Worm (Caenorhabditis elegans): ENCODE measurements around the gene F01D5.2.
"Not testable (repeated sequence)": the region's sequence is repeated elsewhere in the genome, so short reads cannot be mapped to it uniquely, and the experiment has no call there.

F01D5.2 gene

DNA sequence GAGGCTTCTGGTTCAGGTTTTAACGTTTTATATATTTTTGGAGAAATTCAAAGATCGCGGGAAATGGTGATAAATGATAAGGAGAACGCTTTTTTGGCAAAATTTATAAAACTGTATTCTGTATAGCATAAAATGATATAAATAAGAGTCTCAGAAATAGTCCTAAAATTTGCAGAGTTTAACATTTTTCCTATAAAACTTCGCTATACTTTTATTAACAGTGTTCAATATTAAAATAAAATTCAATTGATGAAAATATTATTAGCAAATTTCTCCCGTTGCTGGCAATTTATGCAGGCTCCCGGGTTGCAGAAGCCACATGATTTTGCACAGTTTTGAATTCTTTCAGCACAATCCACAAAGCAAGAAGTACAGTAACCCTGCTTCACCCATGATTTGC lies at the start of gene F01D5.2:
Gene F01D5.2 (minus strand): TSS at position 101 of the 400 bp plus-strand sequence.
- no peak for TF ChIP-seq unc-62 (GFP tag; optimal IDR thresholded peaks at IDR 0.05)

DNA sequence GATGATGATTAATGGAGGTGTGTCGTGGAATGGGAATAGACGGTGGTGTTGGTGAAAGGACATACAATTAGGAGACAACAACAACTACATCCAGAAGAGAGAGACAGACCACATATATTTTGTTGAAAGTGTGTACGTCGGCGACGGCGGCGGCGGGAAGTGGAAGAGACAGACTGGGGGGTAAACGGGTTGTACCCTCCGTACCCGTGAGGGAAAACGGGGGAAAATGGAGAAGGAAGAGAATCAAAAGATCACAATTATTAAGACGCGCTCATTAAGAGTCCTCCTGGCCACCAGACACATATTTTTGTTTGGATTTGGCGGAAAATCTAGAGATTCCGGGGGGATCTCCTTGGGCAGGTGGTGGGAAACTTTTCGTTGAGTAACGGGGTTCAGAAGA lies 47.6 kb upstream of the F01D5.2 start:
- TF ChIP-seq unc-62 (GFP tag; optimal IDR thresholded peaks at IDR 0.05): no peak

DNA sequence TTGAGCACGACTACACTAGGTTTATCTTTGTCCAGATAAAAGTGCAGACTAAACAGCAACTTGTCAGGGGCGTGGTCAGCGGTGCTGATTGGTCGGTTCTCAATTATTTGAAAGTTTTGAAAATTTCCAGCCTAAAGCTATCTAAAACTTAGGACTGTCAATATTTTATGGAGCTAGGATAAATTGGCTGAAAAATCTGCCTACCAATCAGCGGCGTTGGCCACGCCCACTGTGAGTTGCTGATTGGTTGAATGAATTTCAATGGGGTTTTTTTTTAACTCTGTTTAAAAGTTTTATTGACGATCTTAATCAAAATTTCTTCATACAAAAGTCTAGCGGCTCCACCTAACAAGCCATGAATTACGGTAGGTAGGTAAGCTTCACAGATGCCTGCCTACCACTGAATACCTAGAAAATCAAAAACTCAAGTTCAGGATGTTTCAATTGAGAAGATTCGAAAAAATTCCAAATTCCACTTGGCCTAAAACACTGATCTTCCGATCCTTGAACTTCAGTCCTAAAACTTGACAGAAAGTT lies 47.1 kb upstream of the F01D5.2 start:
- TF ChIP-seq unc-62 (GFP tag; optimal IDR thresholded peaks at IDR 0.05): no peak

DNA sequence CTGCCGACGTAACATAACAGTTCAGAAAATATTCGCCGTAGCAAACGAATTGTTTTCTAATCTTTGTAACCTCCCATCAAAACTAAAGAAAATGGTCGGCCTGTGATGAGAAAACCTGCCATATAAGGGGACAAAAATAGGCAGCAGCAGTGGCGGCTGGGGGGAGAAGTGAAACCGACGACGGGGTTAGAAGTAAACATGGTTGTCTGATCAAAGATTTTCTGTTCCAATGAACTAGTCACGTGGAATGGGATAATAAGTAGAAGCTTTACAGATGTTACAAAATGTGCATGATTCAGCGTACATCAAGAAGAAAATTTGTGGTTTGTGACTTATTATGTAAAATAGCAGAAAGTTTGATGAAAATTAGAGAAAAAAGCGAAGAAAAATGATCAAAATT lies 46.4 kb upstream of the F01D5.2 start:
- no peak for TF ChIP-seq unc-62 (GFP tag; optimal IDR thresholded peaks at IDR 0.05)

DNA sequence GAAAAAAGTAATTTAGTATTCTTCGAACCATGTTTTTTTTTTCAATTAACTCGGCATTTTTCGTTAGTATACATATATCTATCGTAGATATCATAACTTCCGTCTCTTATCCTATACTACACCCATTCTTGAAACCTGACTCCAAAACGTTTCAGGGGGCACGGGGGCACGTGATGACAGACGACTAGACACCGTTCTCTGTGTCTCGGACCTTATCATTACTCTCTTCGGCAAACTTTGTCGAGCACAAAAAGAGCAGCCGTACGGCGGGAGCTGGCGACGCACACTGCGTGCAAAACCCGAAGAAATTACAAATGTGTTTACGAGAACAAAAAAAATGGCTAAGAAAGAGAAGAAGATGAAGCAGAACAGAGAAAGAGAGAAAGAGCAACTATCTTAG lies 45.3 kb upstream of the F01D5.2 start:
- TF ChIP-seq unc-62 (GFP tag; optimal IDR thresholded peaks at IDR 0.05): no peak

- TF ChIP-seq unc-62 (GFP tag; optimal IDR thresholded peaks at IDR 0.05): no peak
These were observed 44.2 kb upstream of the F01D5.2 start for ce11 chrII:14042836-14043604.

ce11 chrII:14040204-14040842 lies 41.5 kb upstream of the F01D5.2 start:
- peak; percentile 40 for TF ChIP-seq unc-62 (GFP tag; optimal IDR thresholded peaks at IDR 0.05)

DNA sequence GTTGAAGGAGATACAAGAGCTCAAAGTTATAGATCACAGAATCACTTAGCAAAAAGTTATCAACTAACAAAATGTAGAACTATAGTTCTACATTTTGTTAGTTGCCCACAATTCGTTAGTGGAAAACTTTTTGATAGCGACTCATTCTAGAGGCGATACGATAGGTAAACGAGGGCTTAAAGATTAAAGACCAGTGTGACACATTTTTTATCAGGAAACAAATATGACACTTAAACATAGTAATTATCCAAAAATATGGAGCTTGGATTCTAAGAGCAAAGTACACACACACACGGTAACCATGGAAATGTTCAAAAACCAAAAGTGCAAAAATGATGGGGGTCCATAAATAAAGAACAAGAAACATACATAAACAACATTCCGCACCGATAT lies 40.9 kb upstream of the F01D5.2 start:
- TF ChIP-seq unc-62 (GFP tag; optimal IDR thresholded peaks at IDR 0.05): no peak

DNA sequence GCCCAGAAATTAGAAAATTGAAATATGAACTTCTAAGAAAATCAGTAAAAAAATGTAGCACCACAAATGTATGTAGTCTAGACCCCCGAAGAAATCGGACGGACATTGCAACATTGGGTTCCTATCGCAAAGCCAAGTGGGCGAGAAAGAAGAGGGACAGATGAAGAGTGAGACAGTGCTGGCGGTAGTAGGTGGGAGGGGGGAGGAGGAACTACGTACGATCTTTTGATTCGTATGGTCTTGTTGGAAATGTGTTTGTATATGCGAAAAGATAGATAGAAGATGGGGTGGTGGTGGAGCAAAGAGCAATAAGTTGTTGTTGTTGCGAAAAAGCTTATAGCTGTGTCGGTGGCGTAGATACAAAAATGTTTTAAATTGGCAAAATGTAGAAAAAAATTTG lies 39.5 kb upstream of the F01D5.2 start:
- no peak for TF ChIP-seq unc-62 (GFP tag; optimal IDR thresholded peaks at IDR 0.05)

ce11 chrII:14037484-14038303 lies 38.8 kb upstream of the F01D5.2 start:
- no peak for TF ChIP-seq unc-62 (GFP tag; optimal IDR thresholded peaks at IDR 0.05)

DNA sequence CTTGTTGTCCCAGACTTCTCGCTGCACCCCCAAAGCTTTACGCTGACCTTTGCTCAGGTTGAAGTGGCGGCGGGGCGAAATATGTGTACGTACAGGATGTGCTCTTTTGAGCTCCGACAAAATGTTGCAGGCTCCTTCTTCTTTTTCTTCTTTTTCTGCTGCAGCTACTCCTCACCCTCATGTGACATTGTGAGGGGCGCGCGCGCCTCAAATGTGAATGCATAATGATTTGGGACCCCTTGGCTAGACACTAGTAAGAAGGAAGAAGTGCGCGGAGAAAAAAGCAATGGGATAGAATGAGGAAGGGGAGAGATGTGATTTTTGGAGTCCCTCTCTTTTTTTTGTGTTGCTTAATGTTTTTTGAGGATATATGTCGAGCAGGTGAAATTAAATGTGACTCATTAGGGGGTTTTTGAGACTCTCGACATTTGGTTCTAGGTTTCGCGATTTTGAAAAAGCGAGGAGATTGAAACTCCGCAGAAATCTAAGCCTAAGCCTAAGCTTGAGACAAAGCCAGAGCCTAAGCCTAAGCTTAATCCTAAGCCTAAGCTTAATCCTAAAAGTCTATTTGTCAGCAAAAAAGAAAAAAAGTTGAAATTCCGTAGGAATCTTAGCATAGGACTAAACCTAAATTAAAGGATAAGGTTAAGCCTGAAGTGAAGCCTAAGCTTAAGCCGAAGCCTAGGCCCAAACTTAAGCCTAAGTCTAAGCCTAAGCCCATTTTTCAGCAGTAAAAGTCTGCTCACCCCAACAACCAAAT lies 38.0 kb upstream of the F01D5.2 start:
- TF ChIP-seq unc-62 (GFP tag; optimal IDR thresholded peaks at IDR 0.05): no peak

DNA sequence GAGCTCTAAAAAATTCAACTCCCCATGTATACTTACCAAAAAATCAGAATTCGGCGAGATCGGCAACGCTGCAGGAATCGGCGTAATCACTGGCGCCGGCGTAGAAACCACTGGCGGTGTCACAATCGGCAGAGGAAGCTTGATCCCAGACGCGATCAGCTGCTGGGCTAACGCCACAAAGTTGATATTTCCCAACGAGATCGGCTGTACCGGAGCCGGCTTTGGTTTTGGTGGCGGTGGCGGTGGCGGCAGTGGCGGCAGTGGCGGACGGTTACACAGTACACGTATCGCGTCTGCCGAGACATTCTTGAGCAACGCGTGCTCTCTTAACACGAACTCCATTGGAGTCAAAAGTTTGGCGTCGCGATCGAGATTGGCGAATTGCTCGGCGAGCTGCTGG lies 35.7 kb upstream of the F01D5.2 start:
- TF ChIP-seq unc-62 (GFP tag; optimal IDR thresholded peaks at IDR 0.05): no peak

ce11 chrII:14032705-14033104 lies 33.8 kb upstream of the F01D5.2 start:
- TF ChIP-seq unc-62 (GFP tag; optimal IDR thresholded peaks at IDR 0.05): no peak

DNA sequence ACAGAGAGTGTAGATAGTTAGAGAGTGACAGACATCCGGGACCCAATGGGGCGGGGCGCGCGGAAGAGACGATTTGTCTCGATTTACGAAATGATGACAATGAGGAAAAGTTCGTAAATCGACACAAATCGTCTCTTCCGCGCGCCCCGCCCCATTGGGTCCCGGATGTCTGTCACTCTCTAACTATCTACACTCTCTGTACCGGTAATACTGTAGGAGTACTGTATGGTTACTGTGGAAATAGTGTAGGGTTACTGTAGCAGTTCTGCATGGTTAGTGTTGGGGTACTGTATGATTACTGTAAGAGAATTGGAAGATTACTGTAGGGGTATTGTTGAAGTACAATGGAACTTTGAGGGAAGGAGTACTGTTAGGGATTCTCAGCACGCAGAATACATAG lies 22.4 kb upstream of the F01D5.2 start, which contains the start of gene F01D5.10:
Gene F01D5.10 (minus strand): TSS at position 101 of the 400 bp plus-strand sequence.
- TF ChIP-seq unc-62 (GFP tag; optimal IDR thresholded peaks at IDR 0.05): not testable (repeated sequence)

- TF ChIP-seq unc-62 (GFP tag; optimal IDR thresholded peaks at IDR 0.05): no peak
These were observed 20.0 kb upstream of the F01D5.2 start for ce11 chrII:14018887-14019286.

Data from whole organism, dauer.